Worm (Caenorhabditis elegans): ENCODE measurements around the gene mpz-5.

DNA sequence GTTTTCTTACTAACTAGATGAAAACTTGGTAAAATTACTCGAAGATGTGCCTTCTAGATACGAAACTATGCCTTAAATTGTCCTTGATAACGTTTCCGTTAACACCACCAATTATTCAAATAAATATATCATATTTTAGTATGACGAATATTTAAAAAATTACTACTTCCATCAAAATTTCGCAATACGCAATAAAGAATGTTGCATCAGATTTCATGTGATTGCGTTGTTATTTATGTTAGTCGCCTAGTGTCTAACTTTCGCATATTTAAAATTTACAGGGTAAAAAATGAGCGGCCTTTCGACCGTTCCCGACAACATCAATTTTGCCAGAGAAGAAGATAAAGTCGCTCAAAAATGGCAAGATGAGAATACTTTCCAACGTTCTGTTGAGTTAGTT lies 5.3 kb downstream of the mpz-5 start, which contains the start of gene iars-1:
- TF ChIP-seq ref-2 (tag; optimal IDR thresholded peaks at IDR 0.05) (no peak), unc-86 (tag; optimal IDR thresholded peaks at IDR 0.05) (no peak), nfya-1 (tag; optimal IDR thresholded peaks at IDR 0.05) (no peak), ahr-1 (tag; optimal IDR thresholded peaks at IDR 0.05) (no peak), ceh-24 (tag; optimal IDR thresholded peaks at IDR 0.05) (no peak)
